Worm (Caenorhabditis elegans): Measurements from ENCODE around the gene lsy-13.
A peak's percentile ranks its signal among the peaks of the same experiment; 100 is the strongest.
"Not testable (repeated sequence)": the region's sequence is repeated elsewhere in the genome, so short reads cannot be mapped to it uniquely, and the experiment has no call there.

ce11 chrIV:16843563-16843962 lies 20.1 kb upstream of the lsy-13 start:
- TF ChIP-seq Y53G8AR.9 (GFP tag; conservative IDR thresholded peaks at IDR 0.05); mcd-1 (GFP tag; IDR thresholded peaks at IDR 0.05); unc-62 (GFP tag; optimal IDR thresholded peaks at IDR 0.05); ZK185.1 (tag; optimal IDR thresholded peaks at IDR 0.05; ENCODE audit: poor library complexity, severe bottlenecking); lin-35 (GFP tag; optimal IDR thresholded peaks at IDR 0.05); F49E8.2 (tag; optimal IDR thresholded peaks at IDR 0.05; ENCODE audit: insufficient read depth); hlh-26 (GFP tag; conservative IDR thresholded peaks at IDR 0.05); nfya-1 (tag; optimal IDR thresholded peaks at IDR 0.05; ENCODE audit: borderline replicate concordance, insufficient read depth); nhr-120 (GFP tag; IDR thresholded peaks at IDR 0.05); pha-4 (tag; optimal IDR thresholded peaks at IDR 0.05): not testable (repeated sequence)
- TF ChIP-seq tbp1 (GFP tag; optimal IDR thresholded peaks at IDR 0.05) = peak; percentile 81
